Worm (Caenorhabditis elegans) whole organism, L4 larva: ENCODE data around the gene Y55D5A.1.

Experiments used
- D1046.2 ChIP-seq: fragments of 200-800 bp; sonication (Bioruptor generic); IDR thresholded peaks from 2 replicates; pipeline ENCODE4 v1.3.6; 2022; ENCODE audit warnings: missing genetic modification characterization, missing compliant biosample characterization
- T26A8.4 ChIP-seq: fragments of 200-800 bp; sonication (Bioruptor generic); IDR thresholded peaks from 2 replicates; pipeline ENCODE4 v1.3.6; 2022; ENCODE audit warnings: missing genetic modification characterization, missing compliant biosample characterization
- Y75B8A.6 ChIP-seq: fragments of 200-800 bp; sonication (Bioruptor generic); IDR thresholded peaks from 2 replicates; pipeline ENCODE4 v1.3.6; 2022; ENCODE audit warnings: missing genetic modification reagents, missing genetic modification characterization, missing compliant biosample characterization
- ZK546.5 ChIP-seq, 2 experiments: sonication (generic microtip); optimal IDR thresholded peaks; 2 replicates each; lab custom pipeline; 2017; ENCODE audit warnings: missing biosample characterization in 2 of 2, missing genetic modification characterization in 2 of 2
- attf-4 ChIP-seq: sonication (generic microtip); optimal IDR thresholded peaks from 3 replicates; lab custom pipeline; 2017; ENCODE audit warnings: missing biosample characterization, missing genetic modification characterization
- ceh-28 ChIP-seq: fragments of 150-350 bp; optimal IDR thresholded peaks from 2 replicates; lab custom pipeline; 2014; ENCODE audit warnings: missing biosample characterization, missing genetic modification reagents, missing genetic modification characterization
- ceh-44 ChIP-seq: fragments of 200-800 bp; sonication (Bioruptor generic); IDR thresholded peaks from 2 replicates; pipeline ENCODE4 v1.3.6; 2022; ENCODE audit warnings: missing genetic modification reagents, missing genetic modification characterization, missing compliant biosample characterization
- ctbp-1 ChIP-seq: fragments of 200-800 bp; sonication (Bioruptor generic); IDR thresholded peaks from 2 replicates; pipeline ENCODE4 v1.3.6; 2022; ENCODE audit warnings: missing genetic modification reagents, missing genetic modification characterization, missing compliant biosample characterization
- dmd-6 ChIP-seq: fragments of 200-800 bp; sonication (Bioruptor generic); IDR thresholded peaks from 2 replicates; pipeline ENCODE4 v1.3.6; 2022; ENCODE audit warnings: missing genetic modification reagents, missing genetic modification characterization, missing compliant biosample characterization
- dmd-8 ChIP-seq: fragments of 200-800 bp; sonication (Bioruptor generic); IDR thresholded peaks from 2 replicates; pipeline ENCODE4 v1.3.6; 2022; ENCODE audit warnings: missing genetic modification characterization, missing compliant biosample characterization
- dmd-9 ChIP-seq: fragments of 200-800 bp; sonication (Bioruptor generic); IDR thresholded peaks from 2 replicates; pipeline ENCODE4 v1.3.6; 2022; ENCODE audit warnings: missing genetic modification reagents, missing genetic modification characterization, missing compliant biosample characterization
- egl-43 ChIP-seq: fragments of 200-800 bp; sonication (Bioruptor generic); IDR thresholded peaks from 2 replicates; pipeline ENCODE4 v1.3.6; 2022; ENCODE audit warnings: missing genetic modification reagents, missing genetic modification characterization, missing compliant biosample characterization
- lin-29 ChIP-seq: fragments of 200-800 bp; sonication (Bioruptor generic); IDR thresholded peaks from 2 replicates; pipeline ENCODE4 v1.3.6; 2022; ENCODE audit warnings: missing genetic modification reagents, missing genetic modification characterization, missing compliant biosample characterization
- lir-3 ChIP-seq: sonication (generic microtip); optimal IDR thresholded peaks from 2 replicates; lab custom pipeline; 2016; ENCODE audit warnings: mild to moderate bottlenecking, missing genetic modification characterization, missing compliant biosample characterization
- lsy-2 ChIP-seq, 2 experiments: fragments of 150-350 bp in 1 of 2; sonication (generic microtip) in 1 of 2; optimal IDR thresholded peaks; 2 replicates each; lab custom pipeline; 2014 to 2017; ENCODE audit warnings: missing biosample characterization in 2 of 2, missing genetic modification characterization in 2 of 2
- mxl-2 ChIP-seq: fragments of 200-800 bp; sonication (Bioruptor generic); conservative IDR thresholded peaks from 2 replicates; pipeline ENCODE4 v1.3.6; 2022; ENCODE audit warnings: missing genetic modification reagents, missing genetic modification characterization, missing compliant biosample characterization
- nhr-11 ChIP-seq: fragments of 150-350 bp; optimal IDR thresholded peaks from 2 replicates; lab custom pipeline; 2014; ENCODE audit warnings: missing biosample characterization, missing genetic modification characterization
- nhr-237 ChIP-seq: sonication (generic microtip); optimal IDR thresholded peaks from 2 replicates; lab custom pipeline; 2017; ENCODE audit warnings: missing biosample characterization, missing genetic modification characterization
- nhr-41 ChIP-seq: fragments of 200-800 bp; sonication (Bioruptor generic); IDR thresholded peaks from 2 replicates; pipeline ENCODE4 v1.3.6; 2022; ENCODE audit warnings: missing genetic modification reagents, missing genetic modification characterization, missing compliant biosample characterization
- pqm-1 ChIP-seq: sonication (generic microtip); optimal IDR thresholded peaks from 2 replicates; lab custom pipeline; 2017; ENCODE audit warnings: missing biosample characterization, missing genetic modification characterization
- rbr-2 ChIP-seq: sonication (generic microtip); optimal IDR thresholded peaks from 2 replicates; lab custom pipeline; 2016; ENCODE audit warnings: missing genotype, missing genetic modification characterization, missing compliant biosample characterization
- saeg-2 ChIP-seq: fragments of 200-800 bp; sonication (Bioruptor generic); IDR thresholded peaks from 2 replicates; pipeline ENCODE4 v1.3.6; 2022; ENCODE audit warnings: missing genetic modification reagents, missing genetic modification characterization, missing compliant biosample characterization
- set-16 ChIP-seq: fragments of 200-800 bp; sonication (Bioruptor generic); IDR thresholded peaks from 2 replicates; pipeline ENCODE4 v1.3.6; 2022; ENCODE audit warnings: missing genetic modification reagents, missing genetic modification characterization, missing compliant biosample characterization
- snpc-1.2 ChIP-seq: fragments of 200-800 bp; sonication (Bioruptor generic); IDR thresholded peaks from 2 replicates; pipeline ENCODE4 v1.3.6; 2022; ENCODE audit warnings: missing genetic modification reagents, missing genetic modification characterization, missing compliant biosample characterization
- spr-1 ChIP-seq: sonication (generic microtip); optimal IDR thresholded peaks from 2 replicates; lab custom pipeline; 2016; ENCODE audit warnings: mild to moderate bottlenecking, missing genetic modification characterization, missing compliant biosample characterization
- tag-97 ChIP-seq: fragments of 200-800 bp; sonication (Bioruptor generic); IDR thresholded peaks from 2 replicates; pipeline ENCODE4 v1.3.6; 2022; ENCODE audit warnings: missing genetic modification characterization, missing compliant biosample characterization
- unc-62 ChIP-seq, 3 experiments: fragments of 150-350 bp in 1 of 3; sonication (generic microtip); optimal IDR thresholded peaks in 2 of 3; peaks in 1 of 3; 1 replicate in 1 of 3; 2 replicates in 2 of 3; lab custom pipeline; 2014 to 2017; ENCODE audit warnings: missing biosample characterization in 3 of 3, missing genetic modification characterization in 3 of 3, missing genetic modification reagents in 3 of 3, missing genotype in 1 of 3
- zag-1 ChIP-seq: fragments of 150-350 bp; optimal IDR thresholded peaks from 2 replicates; lab custom pipeline; 2014; ENCODE audit warnings: missing biosample characterization, missing genetic modification characterization

Gene Y55D5A.1

ce11 chrIII:2992234-2992633 is 10.0 kb downstream of the Y55D5A.1 start:
- TF ChIP-seq pqm-1 (tag; lab: Kevin White, UChicago) (no peak), unc-62 (GFP tag; optimal IDR thresholded peaks at IDR 0.05 in 1 of 2; lab: Kevin White, UChicago) (peak in 1 of 2 experiments; percentile 79), unc-62 (tag; optimal IDR thresholded peaks at IDR 0.05; lab: Kevin White, UChicago) (no peak), ZK546.5 (tag; optimal IDR thresholded peaks at IDR 0.05; lab: Kevin White, UChicago) (no peak), set-16 (GFP tag; lab: Robert Waterston, UW) (peak; percentile 36), saeg-2 (no peak), lsy-2 (tag; optimal IDR thresholded peaks at IDR 0.05; lab: Kevin White, UChicago) (no peak)

ce11 chrIII:2993963-2994362 is 11.8 kb downstream of the Y55D5A.1 start:
- TF ChIP-seq Y75B8A.6 (GFP tag; lab: Robert Waterston, UW) (no peak), ceh-28 (peak; percentile 96)

- peak in 1 of 2 experiments; percentile 9 for TF ChIP-seq unc-62 (GFP tag; optimal IDR thresholded peaks at IDR 0.05 in 1 of 2; lab: Kevin White, UChicago)
- TF ChIP-seq unc-62 (tag; optimal IDR thresholded peaks at IDR 0.05; lab: Kevin White, UChicago): no peak
- peak; percentile 88 for TF ChIP-seq ceh-28
- no peak for TF ChIP-seq dmd-8 (GFP tag; lab: Robert Waterston, UW)
Measured at ce11 chrIII:2995288-2995687, 13.1 kb downstream of the Y55D5A.1 start.

- TF ChIP-seq D1046.2 (GFP tag; lab: Robert Waterston, UW) (peak; percentile 60; the same call in 1 of the 2 replicates), dmd-9 (peak; percentile 64; the same call in 1 of the 2 replicates), ceh-44 (GFP tag; lab: Robert Waterston, UW) (0 out of 2 replicates have a peak, but pooled peaks have one; percentile 15)
Measured at ce11 chrIII:3011644-3012043, 29.4 kb downstream of the Y55D5A.1 start.

ce11 chrIII:3018822-3019221 is 36.6 kb downstream of the Y55D5A.1 start:
- no peak for TF ChIP-seq lin-29 (GFP tag; lab: Robert Waterston, UW)
- no peak for TF ChIP-seq nhr-11 (tag; lab: Kevin White, UChicago)
- TF ChIP-seq mxl-2 (GFP tag; lab: Robert Waterston, UW): no peak
- no peak for TF ChIP-seq D1046.2 (GFP tag; lab: Robert Waterston, UW)
- no peak for TF ChIP-seq rbr-2
- TF ChIP-seq egl-43 (GFP tag; lab: Robert Waterston, UW): no peak
- TF ChIP-seq zag-1 (tag; lab: Kevin White, UChicago): no peak
- no peak for TF ChIP-seq snpc-1.2
- TF ChIP-seq ceh-28: no peak
- TF ChIP-seq attf-4: no peak
- no peak for TF ChIP-seq T26A8.4 (GFP tag; lab: Robert Waterston, UW)
- no peak for TF ChIP-seq dmd-6 (GFP tag; lab: Robert Waterston, UW)

- TF ChIP-seq unc-62 (GFP tag; optimal IDR thresholded peaks at IDR 0.05 in 1 of 2; lab: Kevin White, UChicago) (peak in 1 of 2 experiments; percentile 0), unc-62 (tag; optimal IDR thresholded peaks at IDR 0.05; lab: Kevin White, UChicago) (no peak), nhr-237 (no peak)
Measured at ce11 chrIII:3020035-3020434, 37.8 kb downstream of the Y55D5A.1 start.

ce11 chrIII:3026679-3027078 is 44.5 kb downstream of the Y55D5A.1 start:
- TF ChIP-seq spr-1: no peak
- TF ChIP-seq nhr-41 (GFP tag; lab: Robert Waterston, UW): no peak
- no peak for TF ChIP-seq lir-3 (tag; lab: Kevin White, UChicago)
- no peak for TF ChIP-seq ctbp-1 (GFP tag; lab: Robert Waterston, UW)
- TF ChIP-seq lin-29 (GFP tag; lab: Robert Waterston, UW): no peak
- TF ChIP-seq tag-97 (GFP tag; lab: Robert Waterston, UW): no peak
